Fruit fly (Drosophila melanogaster) Kc167 (cell line): ENCODE results near the gene cass.

Source experiments
- Myc ChIP-seq: fragments of >200 bp; optimal IDR thresholded peaks from 2 replicates; lab custom pipeline; 2017; ENCODE audit warnings: missing external identifiers
- Sin3A ChIP-seq: fragments of >200 bp; optimal IDR thresholded peaks from 2 replicates; lab custom pipeline; 2018; ENCODE audit warnings: missing external identifiers
- insv ChIP-seq: fragments of >200 bp; optimal IDR thresholded peaks from 3 replicates; lab custom pipeline; 2018; ENCODE audit warnings: missing external identifiers
- psq ChIP-seq: fragments of >200 bp; optimal IDR thresholded peaks from 2 replicates; lab custom pipeline; 2017; ENCODE audit warnings: missing external identifiers
- ttk ChIP-seq: sonication (Bioruptor generic); optimal IDR thresholded peaks from 2 replicates; lab custom pipeline; 2017; ENCODE audit warnings: missing external identifiers

DNA sequence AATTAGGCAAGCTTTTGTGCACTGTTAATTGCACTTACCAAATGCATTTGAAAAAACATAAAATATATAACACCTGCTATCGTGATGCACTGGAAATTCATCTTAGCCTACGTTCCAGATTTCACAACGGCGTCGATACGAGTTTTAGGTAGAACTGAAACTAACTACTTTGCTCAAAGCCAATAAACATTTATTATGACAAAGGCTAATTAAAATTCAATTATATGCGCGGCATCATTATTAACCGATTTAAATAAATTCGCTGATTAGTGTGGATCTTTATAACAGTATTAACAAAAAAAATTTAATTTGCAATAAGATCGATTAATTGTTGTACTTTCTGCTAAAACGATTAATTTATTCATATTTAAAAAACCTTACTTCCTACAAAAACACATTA, 41.2 kb downstream of the cass start, which contains the start of gene CG33928:
- TF ChIP-seq psq (no peak), insv (lab: Kevin White, UChicago) (no peak), Myc (lab: Kevin White, UChicago) (no peak), ttk (lab: Kevin White, UChicago) (no peak), Sin3A (lab: Kevin White, UChicago) (no peak)
